Fruit fly (Drosophila melanogaster) whole organism, larva: ENCODE results near the gene bys.

Source experiments
- noc ChIP-seq: fragments of 200-800 bp; sonication (Bioruptor generic); optimal IDR thresholded peaks from 3 replicates; lab custom pipeline; 2019; ENCODE audit warnings: missing biosample characterization, mild to moderate bottlenecking, missing genetic modification characterization, moderate library complexity

Gene bys

DNA sequence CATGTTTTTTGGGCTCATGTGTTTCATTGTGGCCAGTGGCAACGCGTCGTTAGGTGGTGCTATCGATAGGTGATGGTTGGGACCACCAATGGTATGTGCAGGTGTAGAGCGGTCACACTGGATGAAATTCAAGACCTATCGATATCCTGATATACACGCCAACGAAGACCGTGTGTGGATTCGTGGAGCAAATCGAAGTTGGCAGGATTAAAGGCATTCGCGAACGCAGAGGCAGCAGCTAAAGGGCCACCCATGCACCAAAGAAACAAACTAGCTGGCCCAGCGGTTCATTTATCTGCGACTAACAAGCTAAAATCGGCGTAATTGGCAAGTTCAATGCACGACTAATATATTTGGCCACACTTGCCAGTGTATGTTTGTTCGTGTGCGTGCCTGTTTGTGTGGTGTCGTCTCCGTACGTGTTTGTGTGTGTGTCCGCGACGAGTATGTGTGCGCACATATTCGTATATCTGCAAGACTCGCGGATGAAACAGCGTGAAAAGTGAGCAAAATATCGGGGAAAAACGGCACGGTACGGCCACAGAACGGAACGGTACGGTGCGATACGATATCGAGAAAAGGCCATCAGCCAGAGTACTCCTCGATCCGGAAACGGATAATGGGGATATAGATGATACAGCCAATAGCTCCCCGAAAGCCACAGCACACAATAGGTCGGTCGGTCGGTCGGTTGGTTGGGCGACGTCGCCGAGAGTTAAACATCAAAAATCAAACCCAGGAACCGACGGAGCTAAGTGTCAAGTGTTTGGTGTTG lies 34.3 kb downstream of the bys start, which contains the start of gene Ubr3:
Gene Ubr3, plus strand, starts transcription at position 99 of the 775 bp plus-strand sequence.
- TF ChIP-seq noc: peak; percentile 54

DNA sequence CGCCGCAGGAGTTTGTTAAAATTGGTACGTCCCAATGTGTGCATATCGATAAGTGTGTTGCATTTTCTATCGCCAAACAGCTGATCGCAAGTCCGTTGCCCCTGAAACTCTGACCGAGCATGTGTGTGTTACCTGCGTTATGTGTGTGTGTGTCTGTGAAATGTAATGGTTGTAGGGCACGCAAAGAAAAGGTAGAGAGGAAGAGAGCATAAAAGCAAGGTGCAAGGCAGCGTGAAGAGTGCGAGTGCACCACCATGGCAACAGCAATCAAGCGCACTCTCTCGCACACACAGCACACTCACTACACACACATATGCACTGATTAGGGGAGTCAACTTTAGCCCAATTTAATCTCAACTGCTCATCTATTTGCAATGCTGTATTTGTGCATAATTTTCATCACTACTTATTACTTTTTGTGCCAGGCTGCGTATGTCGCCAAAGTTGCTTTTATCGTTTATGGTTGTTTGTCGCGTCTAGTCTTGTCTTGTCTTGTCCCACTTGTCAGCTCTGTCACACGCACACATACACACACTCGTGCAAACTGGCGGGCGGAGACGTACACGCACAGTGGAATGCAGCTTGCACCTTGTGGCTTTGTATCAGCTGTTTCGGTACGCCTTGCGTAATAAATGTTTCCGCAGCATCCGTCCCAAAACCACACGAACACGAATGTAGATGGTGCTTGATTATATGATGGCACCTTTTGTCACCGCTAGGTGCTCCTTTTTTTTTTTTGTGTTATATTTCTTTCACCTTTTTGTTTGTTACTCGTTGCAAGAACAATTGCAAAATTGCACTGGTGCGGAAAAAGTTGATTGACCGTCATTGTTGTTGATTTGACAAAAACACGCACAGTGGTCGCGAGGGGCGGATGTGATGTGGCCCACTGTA lies 36.2 kb downstream of the bys start:
- peak; percentile 28 for TF ChIP-seq noc

DNA sequence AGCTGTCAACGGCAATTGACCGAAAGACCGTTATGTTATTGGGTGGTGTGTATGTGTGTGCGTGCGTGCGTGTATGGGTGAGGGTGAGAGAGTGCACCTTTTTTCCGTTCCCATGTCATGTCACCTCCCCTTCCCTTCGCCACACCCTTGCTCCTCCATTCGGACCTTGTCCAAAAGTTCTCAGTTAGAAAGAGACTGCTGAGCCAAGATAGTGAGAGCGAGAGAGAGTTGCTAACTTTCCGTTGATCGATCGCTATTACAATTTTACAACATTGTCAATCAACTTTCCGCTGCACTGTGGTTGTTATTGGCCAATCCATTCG lies 36.8 kb downstream of the bys start:
- no peak for TF ChIP-seq noc

DNA sequence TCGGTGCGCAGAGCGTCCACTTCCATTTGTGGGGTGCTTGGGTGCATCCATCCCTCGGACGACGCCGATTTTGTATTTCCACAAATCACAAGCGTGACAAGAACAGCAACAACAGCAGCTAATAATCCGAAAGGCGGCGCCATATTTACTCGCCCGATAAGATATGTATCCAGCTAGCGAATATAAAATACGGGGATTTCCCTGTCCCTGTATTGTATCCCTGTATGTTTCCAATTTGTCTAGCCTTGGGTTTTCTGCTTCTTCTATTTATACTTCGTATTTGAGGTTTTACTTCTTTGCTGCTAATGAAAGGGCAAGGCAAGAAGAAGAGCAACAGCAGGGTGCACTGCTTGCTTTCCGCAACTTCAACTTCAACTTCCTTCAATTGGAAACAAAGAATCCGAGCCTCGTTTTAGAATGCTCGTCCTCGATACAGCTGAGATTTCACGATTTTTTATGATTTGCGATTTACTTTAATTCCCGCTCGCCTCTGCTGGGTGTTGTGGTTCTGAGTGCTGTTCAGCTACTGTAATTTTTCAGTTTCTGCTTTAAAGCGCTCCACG lies 42.6 kb downstream of the bys start:
- TF ChIP-seq noc: no peak

DNA sequence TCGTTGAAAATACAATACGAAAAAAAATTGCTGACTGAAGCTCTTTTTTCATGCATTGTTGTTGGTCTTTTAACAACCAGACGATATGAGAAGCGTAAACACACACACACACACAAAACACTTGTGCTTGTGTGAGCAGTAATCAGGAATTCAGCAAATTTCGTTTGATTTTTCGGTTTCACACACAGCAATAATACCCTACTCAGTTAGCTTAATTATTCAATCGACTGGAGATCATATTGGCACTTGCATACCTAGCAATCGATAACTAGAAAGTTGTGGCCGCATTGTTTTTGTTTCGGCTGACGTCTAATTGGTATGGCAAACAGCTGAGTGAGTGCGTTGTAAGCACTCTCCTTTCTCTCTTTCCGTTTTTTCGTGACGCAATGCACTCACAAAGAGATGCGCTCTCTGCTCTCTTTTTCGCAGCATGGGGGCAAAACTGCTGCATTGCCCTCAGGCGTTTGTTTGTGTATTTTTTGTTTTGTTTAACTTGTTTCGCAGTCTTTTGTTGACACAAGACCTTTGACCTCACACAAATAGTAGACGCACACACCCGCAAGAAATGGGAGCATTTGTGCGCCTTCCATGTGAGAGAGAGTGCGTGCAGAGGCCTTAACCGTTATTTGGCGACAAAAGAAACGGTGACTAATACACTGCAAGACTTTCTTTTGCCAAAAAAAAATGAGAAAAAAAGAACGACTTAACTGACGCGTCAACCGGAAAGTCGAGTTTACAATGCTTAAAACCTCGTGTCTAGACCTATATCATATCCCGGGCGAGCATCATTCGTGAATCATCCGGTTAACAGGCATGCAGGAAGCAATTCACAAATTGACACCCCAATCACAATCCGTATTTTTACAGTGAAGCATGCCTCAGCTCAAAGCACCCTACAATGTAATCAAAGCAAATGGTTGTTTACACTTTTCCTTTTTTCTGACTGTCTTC lies 43.4 kb downstream of the bys start:
- TF ChIP-seq noc: peak; percentile 38

DNA sequence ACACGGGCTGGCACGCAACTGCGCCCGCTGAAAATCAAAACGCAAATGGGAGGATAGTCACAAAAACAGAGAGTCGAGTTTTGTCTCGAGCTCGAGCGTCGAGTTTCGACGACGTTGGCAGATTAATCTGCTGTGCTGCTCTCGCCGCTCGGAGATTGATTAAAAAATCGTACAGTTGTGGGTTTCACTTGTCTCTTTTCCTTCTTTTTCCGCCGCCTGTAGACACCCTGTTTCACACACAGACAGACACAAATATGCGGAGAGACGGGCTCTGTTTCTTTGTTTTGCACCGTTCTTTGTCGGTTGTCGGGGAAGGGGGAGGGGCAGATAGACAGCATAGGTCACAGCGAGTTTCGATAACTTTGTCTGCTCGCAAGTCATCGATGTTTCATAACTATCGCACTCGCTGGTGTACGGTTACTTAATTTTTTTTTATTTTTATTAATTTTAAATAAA lies 45.2 kb downstream of the bys start, which contains the start of gene orion:
Gene orion, minus strand, starts transcription at position 51 of the 456 bp plus-strand sequence.
- no peak for TF ChIP-seq noc
